Fruit fly (Drosophila melanogaster) whole organism, embryonic: ENCODE measurements around the gene Jhbp11.

Experiments used
- Asciz ChIP-seq: fragments of 200-800 bp; sonication (Bioruptor generic); optimal IDR thresholded peaks from 2 replicates; lab custom pipeline; 2017; ENCODE audit warnings: missing biosample characterization, mild to moderate bottlenecking, missing genetic modification characterization, missing genetic modification reagents
- BEAF-32 ChIP-seq: fragments of 200-800 bp; sonication (Bioruptor generic); optimal IDR thresholded peaks from 3 replicates; lab custom pipeline; 2017; ENCODE audit warnings: missing biosample characterization, missing genetic modification characterization, mild to moderate bottlenecking, moderate library complexity, missing genetic modification reagents
- Bgb ChIP-seq: fragments of 200-800 bp; sonication (Bioruptor generic); IDR thresholded peaks from 2 replicates; pipeline ENCODE4 v1.3.6; 2022; ENCODE audit warnings: missing biosample characterization, missing genetic modification characterization; ENCODE audit not compliant: partially characterized antibody
- CG10267 ChIP-seq: fragments of 200-800 bp; sonication (Bioruptor generic); optimal IDR thresholded peaks from 2 replicates; lab custom pipeline; 2018; ENCODE audit warnings: missing biosample characterization, mild to moderate bottlenecking, missing genetic modification characterization, moderate library complexity
- CG12155 ChIP-seq: fragments of 200-800 bp; sonication (Bioruptor generic); optimal IDR thresholded peaks from 3 replicates; lab custom pipeline; 2016; ENCODE audit warnings: missing biosample characterization, missing genetic modification characterization
- CG12219 ChIP-seq: fragments of 200-800 bp; sonication (Bioruptor generic); optimal IDR thresholded peaks from 3 replicates; lab custom pipeline; 2018; ENCODE audit warnings: missing biosample characterization, mild to moderate bottlenecking, missing genetic modification characterization
- CG12769 ChIP-seq: fragments of 200-800 bp; sonication (Bioruptor generic); optimal IDR thresholded peaks from 2 replicates; lab custom pipeline; 2019; ENCODE audit warnings: missing biosample characterization, mild to moderate bottlenecking, missing genetic modification characterization, moderate library complexity
- CG13624 ChIP-seq: fragments of 200-800 bp; sonication (Bioruptor generic); optimal IDR thresholded peaks from 2 replicates; lab custom pipeline; 2016; ENCODE audit warnings: missing biosample characterization, missing genetic modification characterization
- CG15514 ChIP-seq: fragments of 200-800 bp; sonication (Bioruptor generic); optimal IDR thresholded peaks from 3 replicates; lab custom pipeline; 2017; ENCODE audit warnings: missing biosample characterization, missing genetic modification characterization, mild to moderate bottlenecking, moderate library complexity, missing genetic modification reagents
- CG17328 ChIP-seq: fragments of 200-800 bp; sonication (Bioruptor generic); IDR thresholded peaks from 2 replicates; pipeline ENCODE4 v1.3.6; 2022; ENCODE audit warnings: missing biosample characterization, missing genetic modification characterization
- CG17829 ChIP-seq: fragments of 200-800 bp; optimal IDR thresholded peaks from 2 replicates; lab custom pipeline; 2019; ENCODE audit warnings: missing biosample characterization, mild to moderate bottlenecking, missing genetic modification characterization, moderate library complexity
- CG3995 ChIP-seq: fragments of 200-800 bp; sonication (Bioruptor generic); optimal IDR thresholded peaks from 3 replicates; lab custom pipeline; 2016; ENCODE audit warnings: missing biosample characterization, missing genetic modification characterization
- CG42726 ChIP-seq: fragments of 200-800 bp; sonication (Bioruptor generic); IDR thresholded peaks from 2 replicates; pipeline ENCODE4 v1.3.6; 2022; ENCODE audit warnings: missing biosample characterization, missing genetic modification characterization; ENCODE audit not compliant: partially characterized antibody
- CG6654 ChIP-seq: fragments of 200-800 bp; sonication (Bioruptor generic); optimal IDR thresholded peaks from 2 replicates; lab custom pipeline; 2017; ENCODE audit warnings: missing biosample characterization, mild to moderate bottlenecking, missing genetic modification characterization
- CG8089 ChIP-seq: fragments of 200-800 bp; sonication (Bioruptor generic); optimal IDR thresholded peaks from 3 replicates; lab custom pipeline; 2016; ENCODE audit warnings: missing biosample characterization, missing genetic modification characterization
- CG9797 ChIP-seq: fragments of 200-800 bp; sonication (Bioruptor generic); optimal IDR thresholded peaks from 3 replicates; lab custom pipeline; 2018; ENCODE audit warnings: missing biosample characterization, mild to moderate bottlenecking, missing genetic modification characterization
- D ChIP-seq, 2 experiments: fragments of 200-800 bp in 1 of 2; fragments of >200 bp in 1 of 2; sonication (Bioruptor generic) in 1 of 2; optimal IDR thresholded peaks; 2 replicates in 1 of 2; 3 replicates in 1 of 2; lab custom pipeline; 2017; ENCODE audit warnings: mild to moderate bottlenecking in 1 of 2, missing biosample characterization in 1 of 2, missing genetic modification characterization in 1 of 2, missing genetic modification reagents in 1 of 2
- Ets97D ChIP-seq: fragments of 200-800 bp; sonication (Bioruptor generic); optimal IDR thresholded peaks from 3 replicates; lab custom pipeline; 2016; ENCODE audit warnings: missing biosample characterization, missing genetic modification characterization
- Fer2 ChIP-seq: fragments of 200-800 bp; sonication (Bioruptor generic); optimal IDR thresholded peaks from 2 replicates; lab custom pipeline; 2018; ENCODE audit warnings: missing biosample characterization, mild to moderate bottlenecking, missing genetic modification characterization, moderate library complexity
- HLH4C ChIP-seq: fragments of 200-800 bp; sonication (Bioruptor generic); IDR thresholded peaks from 3 replicates; pipeline ENCODE4 v1.3.6; 2022; ENCODE audit warnings: missing biosample characterization, missing genetic modification characterization; ENCODE audit not compliant: partially characterized antibody
- Hr51 ChIP-seq, 2 experiments: fragments of 200-800 bp; sonication (Bioruptor generic); optimal IDR thresholded peaks; 2 replicates in 1 of 2; 3 replicates in 1 of 2; lab custom pipeline; 2016 to 2018; ENCODE audit warnings: missing biosample characterization in 2 of 2, missing genetic modification characterization in 2 of 2, mild to moderate bottlenecking in 1 of 2, moderate library complexity in 1 of 2
- MESR4 ChIP-seq: fragments of 200-800 bp; sonication (Bioruptor generic); optimal IDR thresholded peaks from 2 replicates; lab custom pipeline; 2018; ENCODE audit warnings: missing biosample characterization, mild to moderate bottlenecking, missing genetic modification characterization, moderate library complexity
- Nf-YB ChIP-seq: fragments of 200-800 bp; sonication (Bioruptor generic); optimal IDR thresholded peaks from 3 replicates; lab custom pipeline; 2019; ENCODE audit warnings: missing biosample characterization, mild to moderate bottlenecking, missing genetic modification characterization, moderate library complexity
- Scr ChIP-seq: fragments of 200-800 bp; sonication (Bioruptor generic); IDR thresholded peaks from 2 replicates; pipeline ENCODE4 v1.3.6; 2022; ENCODE audit warnings: missing biosample characterization, missing genetic modification characterization; ENCODE audit not compliant: partially characterized antibody
- Sox102F ChIP-seq: fragments of 200-800 bp; sonication (Bioruptor generic); optimal IDR thresholded peaks from 2 replicates; lab custom pipeline; 2018; ENCODE audit warnings: missing biosample characterization, mild to moderate bottlenecking, missing genetic modification characterization, moderate library complexity
- Sry-β ChIP-seq: fragments of 200-800 bp; sonication (Bioruptor generic); optimal IDR thresholded peaks from 2 replicates; lab custom pipeline; 2018; ENCODE audit warnings: missing biosample characterization, mild to moderate bottlenecking, missing genetic modification characterization, moderate library complexity
- Sry-δ ChIP-seq: fragments of 200-800 bp; sonication (Bioruptor generic); optimal IDR thresholded peaks from 2 replicates; lab custom pipeline; 2016; ENCODE audit warnings: missing biosample characterization, missing genetic modification characterization
- ab ChIP-seq: fragments of 200-800 bp; sonication (Bioruptor generic); optimal IDR thresholded peaks from 2 replicates; lab custom pipeline; 2016; ENCODE audit warnings: missing biosample characterization, missing genetic modification characterization
- al ChIP-seq: fragments of 200-800 bp; sonication (Bioruptor generic); IDR thresholded peaks from 2 replicates; pipeline ENCODE4 v1.3.6; 2022; ENCODE audit warnings: missing biosample characterization, missing genetic modification characterization
- ase ChIP-seq: fragments of 200-800 bp; sonication (Bioruptor generic); IDR thresholded peaks from 3 replicates; pipeline ENCODE4 v1.3.6; 2022; ENCODE audit warnings: missing biosample characterization, missing genetic modification characterization
- bbx ChIP-seq: fragments of 200-800 bp; sonication (Bioruptor generic); IDR thresholded peaks from 2 replicates; pipeline ENCODE4 v1.3.6; 2022; ENCODE audit warnings: missing biosample characterization, missing genetic modification characterization; ENCODE audit not compliant: partially characterized antibody
- exex ChIP-seq: fragments of 200-800 bp; sonication (Bioruptor generic); optimal IDR thresholded peaks from 4 replicates; lab custom pipeline; 2018; ENCODE audit warnings: missing biosample characterization, mild to moderate bottlenecking, missing genetic modification characterization, moderate library complexity
- fu2 ChIP-seq: fragments of 200-800 bp; sonication (Bioruptor generic); optimal IDR thresholded peaks from 2 replicates; lab custom pipeline; 2016; ENCODE audit warnings: missing biosample characterization, missing genetic modification characterization
- maf-S ChIP-seq: fragments of 200-800 bp; sonication (Bioruptor generic); optimal IDR thresholded peaks from 2 replicates; lab custom pipeline; 2016; ENCODE audit warnings: missing biosample characterization, missing genetic modification characterization
- nerfin-2 ChIP-seq: fragments of 200-800 bp; sonication (Bioruptor generic); IDR thresholded peaks from 2 replicates; pipeline ENCODE4 v1.3.6; 2022; ENCODE audit warnings: missing biosample characterization, missing genetic modification characterization; ENCODE audit not compliant: partially characterized antibody
- nmo ChIP-seq: fragments of 200-800 bp; sonication (Bioruptor generic); optimal IDR thresholded peaks from 2 replicates; lab custom pipeline; 2018; ENCODE audit warnings: missing biosample characterization, mild to moderate bottlenecking, missing genetic modification characterization, moderate library complexity
- pb ChIP-seq: fragments of 200-800 bp; sonication (Bioruptor generic); optimal IDR thresholded peaks from 3 replicates; lab custom pipeline; 2016; ENCODE audit warnings: missing biosample characterization, missing genetic modification characterization
- pum ChIP-seq: fragments of 200-800 bp; sonication (Bioruptor generic); optimal IDR thresholded peaks from 2 replicates; lab custom pipeline; 2016; ENCODE audit warnings: missing biosample characterization, missing genetic modification characterization
- sens-2 ChIP-seq: fragments of 200-800 bp; sonication (Bioruptor generic); IDR thresholded peaks from 2 replicates; pipeline ENCODE4 v1.3.6; 2022; ENCODE audit warnings: missing biosample characterization, missing genetic modification characterization
- stwl ChIP-seq: fragments of 200-800 bp; sonication (Bioruptor generic); optimal IDR thresholded peaks from 3 replicates; lab custom pipeline; 2018; ENCODE audit warnings: missing biosample characterization, mild to moderate bottlenecking, missing genetic modification characterization, moderate library complexity
- tna ChIP-seq: fragments of 200-800 bp; sonication (Bioruptor generic); IDR thresholded peaks from 2 replicates; pipeline ENCODE4 v1.3.6; 2022; ENCODE audit warnings: missing biosample characterization, missing genetic modification characterization; ENCODE audit not compliant: partially characterized antibody
- trem ChIP-seq: fragments of 200-800 bp; optimal IDR thresholded peaks from 3 replicates; lab custom pipeline; 2019; ENCODE audit warnings: missing biosample characterization, mild to moderate bottlenecking, missing genetic modification characterization, moderate library complexity
- vnd ChIP-seq: fragments of 200-800 bp; sonication (Bioruptor generic); IDR thresholded peaks from 3 replicates; pipeline ENCODE4 v1.3.6; 2022; ENCODE audit warnings: missing biosample characterization, missing genetic modification characterization; ENCODE audit not compliant: partially characterized antibody
- yki ChIP-seq: fragments of >200 bp; optimal IDR thresholded peaks from 3 replicates; lab custom pipeline; 2018
- z ChIP-seq: fragments of 200-800 bp; sonication (Bioruptor generic); IDR thresholded peaks from 3 replicates; pipeline ENCODE4 v1.3.6; 2022; ENCODE audit warnings: missing biosample characterization, missing genetic modification characterization

The Jhbp11 gene

dm6 chr3R:27111784-27112602, 11.0 kb downstream of the Jhbp11 start, which contains the start of the genes gb and CG5815 (continued):
- TF ChIP-seq pb (GFP tag; lab: Kevin White, UChicago) (no peak), al (peak; percentile 93), Asciz (peak; percentile 70), Hr51 (GFP tag; optimal IDR thresholded peaks at IDR 0.05; lab: Kevin White, UChicago) (peak; percentile 87 to 89), CG17328 (GFP tag; lab: Robert Waterston, UW) (peak; percentile 92), CG42726 (GFP tag; lab: Robert Waterston, UW) (no peak; the same call in 1 of the 2 replicates), CG12219 (GFP tag; lab: Kevin White, UChicago) (peak; percentile 61), Fer2 (tag; lab: Kevin White, UChicago) (peak; percentile 87), CG15514 (GFP tag; lab: Kevin White, UChicago) (peak; percentile 87), Sry-β (peak; percentile 92), pum (GFP tag; lab: Kevin White, UChicago) (peak; percentile 66), Bgb (GFP tag; lab: Robert Waterston, UW) (peak; percentile 90), yki (lab: Kevin White, UChicago) (no peak), CG10267 (peak; percentile 82)
- TF ChIP-seq, all 482 proteins: peak for 420

- TF ChIP-seq tna (GFP tag; lab: Robert Waterston, UW) (peak; percentile 65), vnd (GFP tag; lab: Robert Waterston, UW) (peak; percentile 68), bbx (GFP tag; lab: Robert Waterston, UW) (peak; percentile 90), Sox102F (no peak), CG13624 (GFP tag; lab: Kevin White, UChicago) (no peak), HLH4C (GFP tag; lab: Robert Waterston, UW) (peak; percentile 87), Nf-YB (peak; percentile 6), exex (tag; lab: Kevin White, UChicago) (no peak), maf-S (GFP tag; lab: Kevin White, UChicago) (no peak), Scr (GFP tag; lab: Robert Waterston, UW) (peak; percentile 86), CG12769 (tag; lab: Kevin White, UChicago) (no peak), CG17829 (tag; lab: Kevin White, UChicago) (peak; percentile 6), ab (GFP tag; lab: Kevin White, UChicago) (no peak), CG3995 (GFP tag; lab: Kevin White, UChicago) (peak; percentile 22), BEAF-32 (peak; percentile 83), MESR4 (GFP tag; lab: Kevin White, UChicago) (peak; percentile 63), nerfin-2 (GFP tag; lab: Robert Waterston, UW) (peak; percentile 71), ase (GFP tag; lab: Robert Waterston, UW) (no peak), Bgb (GFP tag; lab: Robert Waterston, UW) (peak; percentile 85), CG6654 (GFP tag; lab: Kevin White, UChicago) (no peak), CG12155 (GFP tag; lab: Kevin White, UChicago) (no peak), sens-2 (GFP tag; lab: Robert Waterston, UW) (no peak), D (optimal IDR thresholded peaks at IDR 0.05; lab: Kevin White, UChicago) (no peak), D (GFP tag; optimal IDR thresholded peaks at IDR 0.05; lab: Kevin White, UChicago) (no peak), Ets97D (GFP tag; lab: Kevin White, UChicago) (no peak), trem (tag; lab: Kevin White, UChicago) (peak; percentile 37), nmo (GFP tag; lab: Kevin White, UChicago) (peak; percentile 9), Sry-δ (GFP tag; lab: Kevin White, UChicago) (peak; percentile 84), stwl (peak; percentile 74), CG8089 (GFP tag; lab: Kevin White, UChicago) (no peak), fu2 (GFP tag; lab: Kevin White, UChicago) (no peak), z (GFP tag; lab: Robert Waterston, UW) (no peak), CG9797 (GFP tag; lab: Kevin White, UChicago) (peak; percentile 80)
These were observed 15.5 kb downstream of the Jhbp11 start, which contains the start of the genes CG6066 and CG5880 for dm6 chr3R:27116465-27117092. Gene CG6066 (minus strand): TSS chr3R:27116707. Gene CG5880 (plus strand): TSS chr3R:27116745.
